Fruit fly (Drosophila melanogaster): ENCODE results near the gene CG3473.

Gene CG3473

dm6 chr2L:14558818-14559405 is 4.6 kb downstream of the CG3473 start (continued):
- TF ChIP-seq ash1 (GFP tag; optimal IDR thresholded peaks at IDR 0.05) (no peak), H2.0 (GFP tag; IDR thresholded peaks at IDR 0.05) (no peak), so (GFP tag; IDR thresholded peaks at IDR 0.05) (peak; percentile 44; the same call in 1 of the 3 replicates), CG14441 (GFP tag; IDR thresholded peaks at IDR 0.05) (no peak), yki (optimal IDR thresholded peaks at IDR 0.05) (no peak), pfk (GFP tag; optimal IDR thresholded peaks at IDR 0.05) (no peak), Eip74EF (GFP tag; optimal IDR thresholded peaks at IDR 0.05) (no peak), CG13296 (GFP tag; optimal IDR thresholded peaks at IDR 0.05) (no peak), CG11456 (GFP tag; IDR thresholded peaks at IDR 0.05) (0 out of 3 replicates have a peak, but pooled peaks have one; percentile 9), Med (GFP tag) (peak; percentile 74), gt (GFP tag; IDR thresholded peaks at IDR 0.05) (no peak), CG34376 (GFP tag; optimal IDR thresholded peaks at IDR 0.05) (no peak), CG10543 (GFP tag; optimal IDR thresholded peaks at IDR 0.05) (peak; percentile 43), gsb-n (tag; optimal IDR thresholded peaks at IDR 0.05) (no peak), CG13424 (tag; optimal IDR thresholded peaks at IDR 0.05) (no peak), CG1024 (GFP tag; IDR thresholded peaks at IDR 0.05) (no peak), Optix (GFP tag; IDR thresholded peaks at IDR 0.05) (0 out of 3 replicates have a peak, but pooled peaks have one; percentile 29), CG2712 (tag; optimal IDR thresholded peaks at IDR 0.05) (no peak), oc (tag; optimal IDR thresholded peaks at IDR 0.05) (no peak), bcd (GFP tag; optimal IDR thresholded peaks at IDR 0.05) (no peak), PHDP (tag; optimal IDR thresholded peaks at IDR 0.05) (no peak), Stat92E (GFP tag; optimal IDR thresholded peaks at IDR 0.05) (no peak), CG6813 (GFP tag; optimal IDR thresholded peaks at IDR 0.05) (no peak), CoRest (tag; optimal IDR thresholded peaks at IDR 0.05) (no peak), E2f1 (GFP tag; IDR thresholded peaks at IDR 0.05) (no peak), Dip3 (GFP tag; optimal IDR thresholded peaks at IDR 0.05) (no peak), CG30431 (GFP tag; optimal IDR thresholded peaks at IDR 0.05) (no peak), CG4328 (GFP tag; optimal IDR thresholded peaks at IDR 0.05) (peak; percentile 64), Xbp1 (GFP tag; optimal IDR thresholded peaks at IDR 0.05) (no peak), Fer3 (tag; optimal IDR thresholded peaks at IDR 0.05) (no peak), CG5245 (GFP tag; optimal IDR thresholded peaks at IDR 0.05) (no peak), Dfd (GFP tag; optimal IDR thresholded peaks at IDR 0.05) (no peak), Poxn (GFP tag; IDR thresholded peaks at IDR 0.05) (no peak), chm (GFP tag; IDR thresholded peaks at IDR 0.05) (0 out of 2 replicates have a peak, but pooled peaks have one; percentile 20), mirr (GFP tag; optimal IDR thresholded peaks at IDR 0.05) (peak; percentile 8), Ptx1 (GFP tag; IDR thresholded peaks at IDR 0.05) (peak; percentile 10; the same call in 1 of the 2 replicates), CG3847 (GFP tag; IDR thresholded peaks at IDR 0.05) (no peak), rib (GFP tag; IDR thresholded peaks at IDR 0.05) (peak; percentile 48; the same call in 1 of the 2 replicates), nau (GFP tag; optimal IDR thresholded peaks at IDR 0.05) (peak; percentile 71), ind (GFP tag; optimal IDR thresholded peaks at IDR 0.05) (no peak), zfh1 (GFP tag; IDR thresholded peaks at IDR 0.05) (0 out of 3 replicates have a peak, but pooled peaks have one; percentile 28), CG18619 (GFP tag; optimal IDR thresholded peaks at IDR 0.05) (no peak), CG11696 (GFP tag; IDR thresholded peaks at IDR 0.05) (no peak), sim (GFP tag; IDR thresholded peaks at IDR 0.05) (no peak), lab (GFP tag; optimal IDR thresholded peaks at IDR 0.05) (peak; percentile 92)

All from whole organism, embryonic.